Worm (Caenorhabditis elegans): ENCODE measurements around the gene smc-3.

smc-3 gene

ce11 chrIII:11324093-11324492, 33.4 kb downstream of the smc-3 start:
- TF ChIP-seq ZK185.1 (tag; optimal IDR thresholded peaks at IDR 0.05; ENCODE audit: poor library complexity, severe bottlenecking) (no peak), egrh-3 (GFP tag; IDR thresholded peaks at IDR 0.05) (peak; percentile 40; the same call in 1 of the 2 replicates)

- no peak for TF ChIP-seq ceh-40 (GFP tag; IDR thresholded peaks at IDR 0.05)
- no peak for TF ChIP-seq mxl-1 (tag; optimal IDR thresholded peaks at IDR 0.05)
- no peak for TF ChIP-seq B0035.1 (tag; optimal IDR thresholded peaks at IDR 0.05)
- no peak for TF ChIP-seq sdz-38 (tag; optimal IDR thresholded peaks at IDR 0.05)
- TF ChIP-seq T07F8.4 (tag; optimal IDR thresholded peaks at IDR 0.05): no peak
- TF ChIP-seq fkh-3 (tag; optimal IDR thresholded peaks at IDR 0.05): no peak
- no peak for TF ChIP-seq hrde-1 (tag; optimal IDR thresholded peaks at IDR 0.05; ENCODE audit: borderline replicate concordance)
- no peak for TF ChIP-seq hlh-26 (GFP tag; conservative IDR thresholded peaks at IDR 0.05)
- no peak for TF ChIP-seq lin-40 (tag; optimal IDR thresholded peaks at IDR 0.05)
- no peak for TF ChIP-seq nfya-2 (GFP tag; IDR thresholded peaks at IDR 0.05)
- TF ChIP-seq lsy-27 (tag; optimal IDR thresholded peaks at IDR 0.05; ENCODE audit: borderline replicate concordance, insufficient read depth): no peak
- no peak for TF ChIP-seq T26A5.8 (tag; optimal IDR thresholded peaks at IDR 0.05)
- TF ChIP-seq rcor-1 (GFP tag; IDR thresholded peaks at IDR 0.05): no peak
- no peak for TF ChIP-seq hmg-1.2 (GFP tag; IDR thresholded peaks at IDR 0.05)
- TF ChIP-seq F57A8.1 (GFP tag; optimal IDR thresholded peaks at IDR 0.05): no peak
- no peak for TF ChIP-seq unc-62 (GFP tag; optimal IDR thresholded peaks at IDR 0.05)
- no peak for TF ChIP-seq lin-54 (GFP tag; optimal IDR thresholded peaks at IDR 0.05)
- no peak for TF ChIP-seq cebp-1 (GFP tag; IDR thresholded peaks at IDR 0.05)
- no peak for TF ChIP-seq cebp-1 (tag; optimal IDR thresholded peaks at IDR 0.05)
- TF ChIP-seq athp-1 (tag; optimal IDR thresholded peaks at IDR 0.05): no peak
Observed at ce11 chrIII:11332306-11332705, 41.6 kb downstream of the smc-3 start.

- TF ChIP-seq madf-3 (GFP tag; IDR thresholded peaks at IDR 0.05): no peak
- no peak for TF ChIP-seq F52B5.7 (tag; optimal IDR thresholded peaks at IDR 0.05)
- TF ChIP-seq K11D2.4 (GFP tag; IDR thresholded peaks at IDR 0.05): no peak
- no peak for TF ChIP-seq madf-8 (GFP tag; conservative IDR thresholded peaks at IDR 0.05)
- no peak for TF ChIP-seq nfyb-1 (GFP tag; IDR thresholded peaks at IDR 0.05)
- no peak for TF ChIP-seq lag-1 (GFP tag; IDR thresholded peaks at IDR 0.05)
- no peak for TF ChIP-seq ceh-100 (GFP tag; IDR thresholded peaks at IDR 0.05)
- no peak for TF ChIP-seq egl-44 (GFP tag; IDR thresholded peaks at IDR 0.05)
- no peak for TF ChIP-seq ztf-22 (GFP tag; optimal IDR thresholded peaks at IDR 0.05)
- no peak for TF ChIP-seq mxl-1 (tag; optimal IDR thresholded peaks at IDR 0.05)
- no peak for TF ChIP-seq nhr-80 (tag; optimal IDR thresholded peaks at IDR 0.05)
- TF ChIP-seq ceh-27 (GFP tag; optimal IDR thresholded peaks at IDR 0.05): no peak
- TF ChIP-seq athp-1 (tag; optimal IDR thresholded peaks at IDR 0.05): no peak
- no peak for TF ChIP-seq ceh-79 (tag; optimal IDR thresholded peaks at IDR 0.05)
- TF ChIP-seq F22D6.2 (tag; optimal IDR thresholded peaks at IDR 0.05): no peak
- TF ChIP-seq let-607 (tag; optimal IDR thresholded peaks at IDR 0.05): no peak
Observed at ce11 chrIII:11333032-11333732, 42.5 kb downstream of the smc-3 start, which contains the start of gene T28D6.5. Gene T28D6.5, plus strand, starts transcription at chrIII:11333682.
